Worm (Caenorhabditis elegans) whole organism, L3 larva: ENCODE results near the gene F26F4.6.
A peak's percentile ranks its signal among the peaks of the same experiment; 100 is the strongest.

Experiments
- R02D3.7 ChIP-seq: fragments of 150-350 bp; optimal IDR thresholded peaks from 2 replicates; lab custom pipeline; 2014; ENCODE audit warnings: missing biosample characterization, missing genetic modification characterization
- aly-2 ChIP-seq: fragments of 150-350 bp; optimal IDR thresholded peaks from 2 replicates; lab custom pipeline; 2014; ENCODE audit warnings: missing biosample characterization, missing genetic modification characterization
- ceh-16 ChIP-seq: sonication (generic microtip); optimal IDR thresholded peaks from 2 replicates; lab custom pipeline; 2017; ENCODE audit warnings: missing biosample characterization, missing genetic modification characterization
- ceh-28 ChIP-seq: fragments of 150-350 bp; optimal IDR thresholded peaks from 2 replicates; lab custom pipeline; 2014; ENCODE audit warnings: missing biosample characterization, missing genetic modification reagents, missing genetic modification characterization
- ceh-9 ChIP-seq: sonication (generic microtip); optimal IDR thresholded peaks from 2 replicates; lab custom pipeline; 2018; ENCODE audit warnings: missing biosample characterization, missing genetic modification characterization
- daf-12 ChIP-seq: fragments of 150-350 bp; optimal IDR thresholded peaks from 2 replicates; lab custom pipeline; 2014; ENCODE audit warnings: missing biosample characterization, missing genetic modification reagents, missing genetic modification characterization
- egl-27 ChIP-seq: sonication (generic microtip); optimal IDR thresholded peaks from 4 replicates; lab custom pipeline; 2017; ENCODE audit warnings: missing biosample characterization, missing genetic modification reagents, missing genetic modification characterization
- egl-5 ChIP-seq: fragments of 150-350 bp; optimal IDR thresholded peaks from 2 replicates; lab custom pipeline; 2017; ENCODE audit warnings: missing biosample characterization, missing genetic modification reagents, missing genetic modification characterization, inconsistent platforms
- elt-1 ChIP-seq: fragments of 150-350 bp; optimal IDR thresholded peaks from 2 replicates; lab custom pipeline; 2014; ENCODE audit warnings: missing biosample characterization, missing genetic modification characterization
- elt-2 ChIP-seq: sonication (generic microtip); optimal IDR thresholded peaks from 2 replicates; lab custom pipeline; 2016; ENCODE audit warnings: missing genetic modification reagents, mild to moderate bottlenecking, missing genetic modification characterization, missing compliant biosample characterization
- elt-3 ChIP-seq, 3 experiments: fragments of 150-350 bp in 1 of 3; sonication (generic microtip) in 2 of 3; optimal IDR thresholded peaks; 2 replicates in 2 of 3; 4 replicates in 1 of 3; lab custom pipeline; 2014 to 2017; ENCODE audit warnings: missing biosample characterization in 3 of 3, missing genetic modification characterization in 3 of 3
- eor-1 ChIP-seq, 2 experiments: fragments of 150-350 bp; optimal IDR thresholded peaks; 2 replicates each; lab custom pipeline; 2014 to 2018; ENCODE audit warnings: missing biosample characterization in 2 of 2, missing genetic modification characterization in 2 of 2
- fkh-10 ChIP-seq: sonication (generic microtip); optimal IDR thresholded peaks from 2 replicates; lab custom pipeline; 2017; ENCODE audit warnings: missing biosample characterization, missing genetic modification reagents, missing genetic modification characterization
- fos-1 ChIP-seq: fragments of 150-350 bp; optimal IDR thresholded peaks from 2 replicates; lab custom pipeline; 2014; ENCODE audit warnings: missing biosample characterization, missing genetic modification characterization
- hmg-11 ChIP-seq: sonication (generic microtip); optimal IDR thresholded peaks from 2 replicates; lab custom pipeline; 2016; ENCODE audit warnings: missing genetic modification characterization, missing compliant biosample characterization
- jun-1 ChIP-seq: fragments of 150-350 bp; optimal IDR thresholded peaks from 2 replicates; lab custom pipeline; 2014; ENCODE audit warnings: missing biosample characterization, missing genetic modification reagents, missing genetic modification characterization
- lin-15B ChIP-seq: fragments of 150-350 bp; optimal IDR thresholded peaks from 2 replicates; lab custom pipeline; 2014; ENCODE audit warnings: missing biosample characterization, missing genetic modification characterization
- lin-39 ChIP-seq: fragments of 150-350 bp; optimal IDR thresholded peaks from 2 replicates; lab custom pipeline; 2018; ENCODE audit warnings: missing biosample characterization, missing genetic modification reagents, missing genetic modification characterization
- lsy-12 ChIP-seq: sonication (generic microtip); optimal IDR thresholded peaks from 2 replicates; lab custom pipeline; 2016; ENCODE audit warnings: mild to moderate bottlenecking, missing genetic modification characterization, missing compliant biosample characterization
- mdl-1 ChIP-seq: fragments of 150-350 bp; optimal IDR thresholded peaks from 2 replicates; lab custom pipeline; 2014; ENCODE audit warnings: missing biosample characterization, missing genetic modification characterization
- nfya-1 ChIP-seq: sonication (generic microtip); optimal IDR thresholded peaks from 2 replicates; lab custom pipeline; 2017; ENCODE audit warnings: missing genetic modification characterization, mild to moderate bottlenecking, missing compliant biosample characterization, antibody characterized with exemption, moderate library complexity; ENCODE audit not compliant: insufficient read depth
- nhr-11 ChIP-seq: fragments of 150-350 bp; optimal IDR thresholded peaks from 2 replicates; lab custom pipeline; 2014; ENCODE audit warnings: missing biosample characterization, missing genetic modification characterization
- nhr-23 ChIP-seq: fragments of 150-350 bp; optimal IDR thresholded peaks from 2 replicates; lab custom pipeline; 2014; ENCODE audit warnings: missing biosample characterization, missing genetic modification reagents, missing genetic modification characterization
- nhr-25 ChIP-seq: sonication (generic microtip); optimal IDR thresholded peaks from 2 replicates; lab custom pipeline; 2017; ENCODE audit warnings: missing biosample characterization, missing genetic modification characterization
- nhr-43 ChIP-seq: sonication (generic microtip); optimal IDR thresholded peaks from 2 replicates; lab custom pipeline; 2016; ENCODE audit warnings: mild to moderate bottlenecking, missing genetic modification characterization, missing compliant biosample characterization; ENCODE audit not compliant: poor library complexity, severe bottlenecking
- pha-4 ChIP-seq: fragments of 150-350 bp; optimal IDR thresholded peaks from 2 replicates; lab custom pipeline; 2014; ENCODE audit warnings: missing biosample characterization, missing genetic modification reagents, missing genetic modification characterization
- pqm-1 ChIP-seq: fragments of 150-350 bp; optimal IDR thresholded peaks from 2 replicates; lab custom pipeline; 2017; ENCODE audit warnings: missing biosample characterization, missing genetic modification characterization, inconsistent platforms
- skn-1 ChIP-seq: fragments of 150-350 bp; optimal IDR thresholded peaks from 2 replicates; lab custom pipeline; 2014; ENCODE audit warnings: missing biosample characterization, missing genetic modification characterization
- snpc-4 ChIP-seq: fragments of 150-350 bp; optimal IDR thresholded peaks from 2 replicates; lab custom pipeline; 2014; ENCODE audit warnings: missing biosample characterization, missing genetic modification characterization
- unc-62 ChIP-seq: fragments of 150-350 bp; sonication (generic microtip); optimal IDR thresholded peaks from 4 replicates; lab custom pipeline; 2014; ENCODE audit warnings: missing biosample characterization, missing genetic modification reagents, missing genetic modification characterization
- ztf-11 ChIP-seq: fragments of 150-350 bp; optimal IDR thresholded peaks from 2 replicates; lab custom pipeline; 2014; ENCODE audit warnings: missing biosample characterization, missing genetic modification characterization

Gene F26F4.6

DNA sequence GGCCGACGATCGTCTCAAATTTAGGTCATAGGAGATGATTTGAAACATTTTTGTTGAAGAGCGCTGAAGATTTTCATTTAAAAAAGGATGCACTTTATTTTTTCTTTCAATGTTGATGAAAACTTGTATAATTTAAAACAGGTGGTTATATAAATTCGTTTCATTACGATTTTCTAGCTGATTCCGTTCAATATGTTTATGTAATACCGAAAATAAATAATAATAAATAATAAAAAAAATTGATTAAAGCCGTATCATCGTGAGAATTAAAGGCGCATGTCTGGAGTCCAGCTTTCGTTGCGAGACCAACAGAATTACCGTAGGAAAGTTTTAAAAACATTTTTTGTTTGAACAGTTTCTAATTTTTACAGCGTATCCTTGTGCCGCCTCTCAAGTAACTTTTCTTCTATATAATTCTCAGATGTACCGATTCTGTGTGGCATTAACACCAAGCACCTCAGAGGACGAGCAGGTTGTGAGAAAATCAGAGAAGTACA, 38.8 kb upstream of the F26F4.6 start, which contains the start of the genes C26E6.12 and eri-9:
Gene C26E6.12, minus strand, starts transcription at position 51 of the 497 bp plus-strand sequence.
Gene eri-9, plus strand, starts transcription at position 248 of the 497 bp plus-strand sequence.
- TF ChIP-seq ceh-28 (tag; lab: Kevin White, UChicago) (no peak), fos-1 (tag; lab: Kevin White, UChicago) (no peak), egl-5 (tag; lab: Kevin White, UChicago) (no peak), daf-12 (tag; lab: Kevin White, UChicago) (no peak), ceh-16 (tag; lab: Kevin White, UChicago) (no peak), snpc-4 (tag; lab: Kevin White, UChicago) (no peak), aly-2 (tag; lab: Kevin White, UChicago) (no peak), fkh-10 (GFP tag; lab: Kevin White, UChicago) (no peak), elt-2 (tag; lab: Kevin White, UChicago) (no peak), hmg-11 (tag; lab: Kevin White, UChicago) (no peak), nfya-1 (tag; lab: Kevin White, UChicago) (no peak), unc-62 (GFP tag; lab: Kevin White, UChicago) (no peak), ztf-11 (tag; lab: Kevin White, UChicago) (no peak), eor-1 (tag; optimal IDR thresholded peaks at IDR 0.05; lab: Kevin White, UChicago) (no peak), skn-1 (tag; lab: Kevin White, UChicago) (no peak)

DNA sequence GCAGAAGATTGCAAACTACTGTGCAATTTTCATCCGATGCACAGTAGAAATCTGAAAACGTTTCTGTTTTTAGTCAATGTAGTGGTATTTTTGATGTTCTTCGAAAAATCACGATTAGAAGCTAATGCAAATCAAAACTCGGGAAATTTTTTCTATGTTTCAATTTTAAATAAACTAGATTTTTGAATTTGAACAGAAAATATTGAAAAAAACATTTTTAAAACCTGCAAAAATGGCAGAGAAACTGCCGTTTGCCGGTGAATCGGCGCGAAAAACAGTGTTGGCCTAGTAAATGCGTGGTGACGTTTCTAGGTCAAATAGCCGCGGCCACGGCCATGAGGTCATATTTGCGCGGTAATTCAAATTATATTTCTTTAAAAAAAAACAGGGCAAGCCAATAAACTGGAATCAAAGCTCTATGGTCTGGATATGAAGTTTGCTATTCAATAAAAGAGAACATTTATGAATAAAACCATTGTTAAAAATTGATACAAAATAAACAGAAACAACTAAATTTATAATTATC, 36.8 kb upstream of the F26F4.6 start, which contains the start of gene set-2:
Gene set-2, minus strand, starts transcription at position 51 of the 526 bp plus-strand sequence.
- TF ChIP-seq aly-2 (tag; lab: Kevin White, UChicago), result no peak
- TF ChIP-seq nhr-11, result no peak
- TF ChIP-seq nhr-25, result peak; percentile 60
- TF ChIP-seq R02D3.7 (tag; lab: Kevin White, UChicago), result peak; percentile 44
- TF ChIP-seq nhr-43 (tag; lab: Kevin White, UChicago), result peak; percentile 89
- TF ChIP-seq lsy-12 (tag; lab: Kevin White, UChicago), result peak; percentile 32
- TF ChIP-seq pha-4 (tag; lab: Kevin White, UChicago), result peak; percentile 61
- peak; percentile 3 for TF ChIP-seq ceh-28 (tag; lab: Kevin White, UChicago)
- peak; percentile 55 for TF ChIP-seq hmg-11 (tag; lab: Kevin White, UChicago)
- peak; percentile 72 for TF ChIP-seq nfya-1 (tag; lab: Kevin White, UChicago)
- TF ChIP-seq elt-2 (tag; lab: Kevin White, UChicago), result peak; percentile 30
- no peak for TF ChIP-seq skn-1 (tag; lab: Kevin White, UChicago)
- peak; percentile 88 for TF ChIP-seq nhr-23 (tag; lab: Kevin White, UChicago)
- TF ChIP-seq elt-1, result no peak
- peak; percentile 16 for TF ChIP-seq jun-1 (tag; lab: Kevin White, UChicago)
- peak; percentile 85 for TF ChIP-seq lin-15B

DNA sequence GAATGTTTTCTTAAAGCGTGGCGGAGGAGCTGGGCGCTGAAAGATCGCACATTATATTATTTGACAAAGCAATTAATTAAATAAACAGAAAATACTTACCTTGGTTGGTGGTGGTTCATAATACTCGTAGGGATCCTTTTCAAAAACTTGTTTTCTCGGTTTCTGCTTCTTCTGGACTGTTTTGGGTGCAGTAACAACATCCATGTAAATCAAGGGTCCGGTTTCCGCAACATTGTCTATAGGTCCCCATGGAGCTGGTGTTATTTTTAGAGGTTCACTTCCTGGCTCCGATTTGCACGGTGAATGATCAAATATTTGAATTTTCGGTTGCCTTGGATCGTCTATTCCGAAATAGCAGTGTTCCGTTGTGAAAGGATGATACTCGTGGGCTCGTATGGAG, 30.7 kb upstream of the F26F4.6 start:
- TF ChIP-seq mdl-1 (tag; lab: Kevin White, UChicago) (no peak), fkh-10 (GFP tag; lab: Kevin White, UChicago) (no peak), hmg-11 (tag; lab: Kevin White, UChicago) (no peak), fos-1 (tag; lab: Kevin White, UChicago) (no peak), R02D3.7 (tag; lab: Kevin White, UChicago) (no peak), egl-27 (tag; lab: Kevin White, UChicago) (no peak), eor-1 (tag; optimal IDR thresholded peaks at IDR 0.05; lab: Kevin White, UChicago) (no peak), jun-1 (tag; lab: Kevin White, UChicago) (no peak), unc-62 (GFP tag; lab: Kevin White, UChicago) (no peak), ceh-9 (tag; lab: Kevin White, UChicago) (no peak), elt-3 (tag; optimal IDR thresholded peaks at IDR 0.05; lab: Kevin White, UChicago) (no peak), nhr-23 (tag; lab: Kevin White, UChicago) (no peak), ceh-16 (tag; lab: Kevin White, UChicago) (no peak), nhr-43 (tag; lab: Kevin White, UChicago) (no peak), pqm-1 (tag; lab: Kevin White, UChicago) (no peak), nhr-11 (no peak)

DNA sequence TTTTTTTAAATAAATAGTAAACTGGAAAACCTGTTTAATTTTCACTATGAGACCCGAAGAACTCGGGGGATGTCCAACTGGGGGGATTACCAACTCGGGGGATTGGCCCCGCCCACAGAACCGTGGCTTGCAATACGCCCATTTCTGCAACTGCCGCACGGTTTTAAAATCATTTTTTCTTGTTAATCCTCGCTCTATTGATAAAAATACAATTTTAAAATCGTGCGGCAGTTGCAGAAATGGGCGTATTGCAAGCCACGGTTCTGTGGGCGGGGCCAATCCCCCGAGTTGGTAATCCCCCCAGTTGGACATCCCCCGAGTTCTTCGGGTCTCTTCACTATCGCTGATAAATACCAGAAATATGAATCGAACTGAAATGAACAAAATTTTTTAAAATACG, 28.6 kb upstream of the F26F4.6 start, which contains the start of gene mmab-1:
Gene mmab-1, minus strand, starts transcription at position 95 of the 400 bp plus-strand sequence.
- TF ChIP-seq nhr-43 (tag; lab: Kevin White, UChicago) (peak; percentile 71), nfya-1 (tag; lab: Kevin White, UChicago) (peak; percentile 28), lin-39 (tag; lab: Kevin White, UChicago) (peak; percentile 6)
